Fruit fly (Drosophila melanogaster) whole organism, prepupa: Measurements from ENCODE around the gene Smvt.

Source experiments
- CG6854 ChIP-seq: fragments of 200-800 bp; sonication (Bioruptor generic); optimal IDR thresholded peaks from 2 replicates; lab custom pipeline; 2017; ENCODE audit warnings: missing biosample characterization, mild to moderate bottlenecking, missing genetic modification characterization
- CG8319 ChIP-seq: fragments of 200-800 bp; sonication (Bioruptor generic); optimal IDR thresholded peaks from 3 replicates; lab custom pipeline; 2016; ENCODE audit warnings: missing biosample characterization, missing genetic modification characterization
- Met ChIP-seq: fragments of 200-800 bp; sonication (Bioruptor generic); optimal IDR thresholded peaks from 3 replicates; lab custom pipeline; 2016; ENCODE audit warnings: missing biosample characterization, missing genetic modification characterization
- OdsH ChIP-seq: fragments of 200-800 bp; sonication (Bioruptor generic); optimal IDR thresholded peaks from 3 replicates; lab custom pipeline; 2016; ENCODE audit warnings: missing biosample characterization, missing genetic modification characterization

DNA sequence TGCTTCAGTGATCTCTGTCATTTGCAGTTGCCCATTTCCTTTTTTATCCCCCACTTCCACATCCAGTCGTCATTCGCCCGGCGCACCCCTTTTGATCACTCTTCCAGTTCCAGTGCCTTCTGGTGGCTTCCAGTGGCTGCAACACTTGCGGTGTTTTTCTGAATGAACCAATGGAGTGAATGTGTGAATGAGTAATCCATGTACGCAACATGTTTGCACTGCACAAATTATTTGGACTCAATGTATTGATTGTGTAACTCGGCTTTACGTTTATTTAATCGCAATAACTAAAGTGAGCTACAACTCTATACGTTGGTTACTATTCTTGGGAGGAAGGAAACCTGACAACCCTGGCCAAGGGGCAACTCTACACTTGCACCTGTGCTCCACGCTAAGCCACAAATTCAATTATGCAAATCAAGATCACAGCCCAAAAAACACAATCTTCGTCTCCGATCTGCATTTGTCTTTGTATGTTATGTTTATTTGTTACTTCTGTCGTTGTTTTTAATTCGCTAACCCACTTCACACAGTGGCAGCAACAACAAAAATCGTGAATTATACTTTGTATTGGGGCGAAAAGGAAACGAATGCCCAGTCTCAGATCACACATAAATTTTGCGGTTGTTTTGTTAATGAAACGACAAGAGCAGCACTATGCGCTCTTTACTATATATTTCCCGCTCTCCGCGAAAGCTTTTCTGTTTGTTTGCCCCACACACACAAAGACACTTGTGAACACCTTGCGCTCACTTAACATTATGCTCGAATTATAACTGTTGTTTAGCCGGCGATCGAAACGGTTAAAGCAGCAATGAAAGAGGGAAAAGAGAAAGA, 46.3 kb downstream of the Smvt start:
- TF ChIP-seq CG8319 (GFP tag; lab: Kevin White, UChicago) (no peak), CG6854 (GFP tag; lab: Kevin White, UChicago) (no peak), OdsH (GFP tag; lab: Kevin White, UChicago) (no peak), Met (GFP tag; lab: Kevin White, UChicago) (no peak)
